Worm (Caenorhabditis elegans): ENCODE data around the gene C18H7.1.

ce11 chrIV:601595-601994 is 13.7 kb upstream of the C18H7.1 start, which contains the start of gene srt-59:
- TF ChIP-seq D2030.7 (GFP tag; IDR thresholded peaks at IDR 0.05) (no peak), B0261.1 (tag; optimal IDR thresholded peaks at IDR 0.05) (no peak), hmg-1.2 (GFP tag; IDR thresholded peaks at IDR 0.05) (no peak), Y67H2A.10 (GFP tag; conservative IDR thresholded peaks at IDR 0.05) (no peak), F33H1.4 (GFP tag; IDR thresholded peaks at IDR 0.05) (no peak)

Measured in whole organism, young adult.